Fruit fly (Drosophila melanogaster): ENCODE measurements around the gene CG9132.

Gene CG9132

DNA sequence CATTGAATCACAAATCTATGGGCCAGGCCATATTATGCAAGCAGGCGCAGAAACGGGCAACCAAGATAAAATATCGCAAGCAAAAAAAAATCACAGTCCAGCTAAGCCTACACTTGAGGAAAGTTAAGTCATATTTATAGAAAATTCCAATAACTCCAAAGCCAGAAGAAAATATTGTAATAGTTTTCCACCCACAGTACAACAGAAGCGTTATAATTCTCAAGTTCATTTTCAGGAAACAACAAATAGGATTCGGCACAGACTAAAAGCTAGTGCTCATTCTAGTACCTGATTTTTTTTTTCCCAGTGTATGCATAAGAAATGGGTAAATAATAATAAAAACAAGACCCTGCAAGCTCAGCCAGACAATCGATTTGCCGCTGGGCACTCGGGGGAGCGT is 34.7 kb downstream of the CG9132 start (continued):
- TF ChIP-seq CG8319 (GFP tag; optimal IDR thresholded peaks at IDR 0.05) = no peak

DNA sequence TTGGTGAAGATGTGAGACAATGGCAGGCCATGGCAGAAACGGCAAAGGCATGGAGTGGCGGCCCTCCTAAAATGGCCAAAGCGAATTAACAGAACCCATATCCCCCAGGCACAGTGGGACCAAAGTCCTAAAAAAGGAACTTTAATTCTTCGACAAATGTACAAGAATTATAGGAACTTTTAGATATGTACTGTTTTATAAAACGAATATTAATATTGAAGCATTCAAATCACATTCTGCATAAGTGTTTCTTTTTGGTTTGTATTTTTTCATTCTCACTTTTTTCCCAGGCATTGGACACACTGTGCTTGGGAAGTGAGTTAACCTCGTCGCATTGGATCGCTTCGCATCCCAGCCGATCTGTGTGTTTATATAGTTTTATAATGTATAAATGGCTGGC is 35.6 kb downstream of the CG9132 start:
- peak; percentile 28 for TF ChIP-seq Ets96B (tag; optimal IDR thresholded peaks at IDR 0.05)
- TF ChIP-seq Smox (GFP tag; optimal IDR thresholded peaks at IDR 0.05) = peak; percentile 37
- TF ChIP-seq Eip75B (GFP tag; optimal IDR thresholded peaks at IDR 0.05) = peak; percentile 19
- peak; percentile 14 for TF ChIP-seq OdsH (GFP tag; optimal IDR thresholded peaks at IDR 0.05)
- TF ChIP-seq CG11294 (GFP tag; IDR thresholded peaks at IDR 0.05) = no peak
- peak; percentile 11 for TF ChIP-seq Hr4 (GFP tag; optimal IDR thresholded peaks at IDR 0.05)
- peak; percentile 33 for TF ChIP-seq lz (GFP tag; optimal IDR thresholded peaks at IDR 0.05)
- TF ChIP-seq CG11762 (GFP tag; optimal IDR thresholded peaks at IDR 0.05; ENCODE audit: insufficient read depth) = no peak
- TF ChIP-seq CG6163 (GFP tag; IDR thresholded peaks at IDR 0.05) = no peak
- no peak for TF ChIP-seq cyc (GFP tag; optimal IDR thresholded peaks at IDR 0.05)
- TF ChIP-seq CG6276 (GFP tag; optimal IDR thresholded peaks at IDR 0.05) = peak; percentile 24
- peak; percentile 36 for TF ChIP-seq CG15336 (GFP tag; IDR thresholded peaks at IDR 0.05)
- TF ChIP-seq CG7368 (GFP tag; optimal IDR thresholded peaks at IDR 0.05) = no peak
- peak; percentile 53 for TF ChIP-seq esn (GFP tag; optimal IDR thresholded peaks at IDR 0.05)
- TF ChIP-seq fd85E (GFP tag; optimal IDR thresholded peaks at IDR 0.05) = no peak
- TF ChIP-seq fkh (GFP tag; optimal IDR thresholded peaks at IDR 0.05) = no peak
- TF ChIP-seq Sox14 (GFP tag; optimal IDR thresholded peaks at IDR 0.05) = peak; percentile 25
- peak; percentile 38; the same call in 1 of the 3 replicates for TF ChIP-seq CG8119 (GFP tag; IDR thresholded peaks at IDR 0.05)
- no peak for TF ChIP-seq CG8319 (GFP tag; optimal IDR thresholded peaks at IDR 0.05)
- TF ChIP-seq CG6854 (GFP tag; optimal IDR thresholded peaks at IDR 0.05) = no peak
- no peak for TF ChIP-seq Hr38 (GFP tag; optimal IDR thresholded peaks at IDR 0.05)
- TF ChIP-seq CG6792 (GFP tag; optimal IDR thresholded peaks at IDR 0.05) = peak; percentile 31
- TF ChIP-seq CG8632 (GFP tag; optimal IDR thresholded peaks at IDR 0.05) = peak; percentile 1
- peak; percentile 16 for TF ChIP-seq spab (GFP tag; optimal IDR thresholded peaks at IDR 0.05)
- peak; percentile 48 for TF ChIP-seq CG32006 (GFP tag; optimal IDR thresholded peaks at IDR 0.05)
- peak; percentile 9 for TF ChIP-seq pdm3 (GFP tag; optimal IDR thresholded peaks at IDR 0.05)
- peak; percentile 3 for TF ChIP-seq vri (GFP tag; optimal IDR thresholded peaks at IDR 0.05)
- peak; percentile 18 for TF ChIP-seq acj6 (GFP tag; optimal IDR thresholded peaks at IDR 0.05)
- no peak for TF ChIP-seq CG31627 (GFP tag; optimal IDR thresholded peaks at IDR 0.05)
- peak; percentile 28 for TF ChIP-seq CG3919 (GFP tag; optimal IDR thresholded peaks at IDR 0.05)
- no peak for TF ChIP-seq dac (GFP tag; optimal IDR thresholded peaks at IDR 0.05)
- TF ChIP-seq CG1621 (tag; optimal IDR thresholded peaks at IDR 0.05) = peak; percentile 8
- no peak for TF ChIP-seq eg (GFP tag; IDR thresholded peaks at IDR 0.05)
- TF ChIP-seq CG6808 (GFP tag; optimal IDR thresholded peaks at IDR 0.05) = peak; percentile 39
- no peak for TF ChIP-seq Lpt (GFP tag; optimal IDR thresholded peaks at IDR 0.05)
- TF ChIP-seq CG10669 (GFP tag; optimal IDR thresholded peaks at IDR 0.05) = peak; percentile 3
- TF ChIP-seq net (GFP tag; optimal IDR thresholded peaks at IDR 0.05) = peak; percentile 49
- peak; percentile 26 for TF ChIP-seq Sox102F (GFP tag; optimal IDR thresholded peaks at IDR 0.05)
- peak; percentile 42 for TF ChIP-seq achi (GFP tag; optimal IDR thresholded peaks at IDR 0.05)
- TF ChIP-seq Ets21C (GFP tag; optimal IDR thresholded peaks at IDR 0.05) = no peak
- TF ChIP-seq Eip78C (GFP tag) = peak; percentile 91
- peak; percentile 86 for TF ChIP-seq svp (GFP tag)
- peak; percentile 34 for TF ChIP-seq CG10631 (GFP tag; optimal IDR thresholded peaks at IDR 0.05)
- TF ChIP-seq Eip93F (GFP tag; optimal IDR thresholded peaks at IDR 0.05) = no peak
- peak in 1 of 2 experiments; percentile 34 for TF ChIP-seq salr (GFP tag; optimal IDR thresholded peaks at IDR 0.05)
- TF ChIP-seq dsx (GFP tag; optimal IDR thresholded peaks at IDR 0.05; ENCODE audit: poor library complexity, severe bottlenecking) = peak; percentile 62
- TF ChIP-seq CG34406 (GFP tag; optimal IDR thresholded peaks at IDR 0.05) = no peak
- peak; percentile 42 for TF ChIP-seq Met (GFP tag; optimal IDR thresholded peaks at IDR 0.05)
- TF ChIP-seq fd59A (GFP tag; optimal IDR thresholded peaks at IDR 0.05) = peak; percentile 14
- TF ChIP-seq topi (GFP tag; optimal IDR thresholded peaks at IDR 0.05) = peak; percentile 47
- TF ChIP-seq CG3032 (tag; optimal IDR thresholded peaks at IDR 0.05) = peak; percentile 23

Measured in whole organism, prepupa.